Worm (Caenorhabditis elegans) whole organism, young adult: ENCODE results near the gene tni-1.

Experiments
- C17E4.6 ChIP-seq: fragments of 200-800 bp; sonication (Bioruptor generic); IDR thresholded peaks from 2 replicates; pipeline ENCODE4 v1.3.6; 2022; ENCODE audit warnings: missing genetic modification reagents, missing genetic modification characterization, missing compliant biosample characterization
- D2030.7 ChIP-seq: fragments of 200-800 bp; sonication (Bioruptor generic); IDR thresholded peaks from 2 replicates; pipeline ENCODE4 v1.3.6; 2022; ENCODE audit warnings: missing genetic modification reagents, missing genetic modification characterization, missing compliant biosample characterization
- F57A8.1 ChIP-seq: fragments of 200-800 bp; sonication (Bioruptor generic); optimal IDR thresholded peaks from 2 replicates; lab custom pipeline; 2018; ENCODE audit warnings: mild to moderate bottlenecking, missing genetic modification characterization, moderate library complexity, missing compliant biosample characterization
- T07F8.4 ChIP-seq: sonication (generic microtip); optimal IDR thresholded peaks from 2 replicates; lab custom pipeline; 2016; ENCODE audit warnings: mild to moderate bottlenecking, missing genetic modification characterization, moderate library complexity, missing compliant biosample characterization
- T26A5.8 ChIP-seq: sonication (generic microtip); optimal IDR thresholded peaks from 2 replicates; lab custom pipeline; 2016; ENCODE audit warnings: missing genetic modification characterization, missing compliant biosample characterization
- Y67H2A.10 ChIP-seq: fragments of 200-800 bp; sonication (Bioruptor generic); conservative IDR thresholded peaks from 2 replicates; pipeline ENCODE4 v1.3.6; 2022; ENCODE audit warnings: missing genetic modification reagents, missing genetic modification characterization, missing compliant biosample characterization
- aptf-3 ChIP-seq: fragments of 200-800 bp; sonication (Bioruptor generic); IDR thresholded peaks from 2 replicates; pipeline ENCODE4 v1.3.6; 2022; ENCODE audit warnings: missing genetic modification characterization, missing compliant biosample characterization
- ceh-100 ChIP-seq: fragments of 200-800 bp; sonication (Bioruptor generic); IDR thresholded peaks from 2 replicates; pipeline ENCODE4 v1.3.6; 2022; ENCODE audit warnings: missing genetic modification reagents, missing genetic modification characterization, missing compliant biosample characterization
- ceh-27 ChIP-seq: fragments of 200-800 bp; sonication (Bioruptor generic); optimal IDR thresholded peaks from 2 replicates; lab custom pipeline; 2018; ENCODE audit warnings: mild to moderate bottlenecking, missing genetic modification characterization, moderate library complexity, missing compliant biosample characterization
- dox-1 ChIP-seq: fragments of 200-800 bp; sonication (Bioruptor generic); IDR thresholded peaks from 2 replicates; pipeline ENCODE4 v1.3.6; 2022; ENCODE audit warnings: missing genetic modification reagents, missing genetic modification characterization, missing compliant biosample characterization
- dpff-1 ChIP-seq: sonication (generic microtip); optimal IDR thresholded peaks from 2 replicates; lab custom pipeline; 2017; ENCODE audit warnings: mild to moderate bottlenecking, missing genetic modification characterization, missing compliant biosample characterization
- dpl-1 ChIP-seq: fragments of 150-350 bp; optimal IDR thresholded peaks from 2 replicates; lab custom pipeline; 2014; ENCODE audit warnings: missing biosample characterization, missing genetic modification reagents, missing genetic modification characterization
- egl-18 ChIP-seq: fragments of 200-800 bp; sonication (Bioruptor generic); IDR thresholded peaks from 2 replicates; pipeline ENCODE4 v1.3.6; 2022; ENCODE audit warnings: missing genetic modification reagents, missing genetic modification characterization, missing compliant biosample characterization
- egrh-3 ChIP-seq: fragments of 200-800 bp; sonication (Bioruptor generic); IDR thresholded peaks from 2 replicates; pipeline ENCODE4 v1.3.6; 2022; ENCODE audit warnings: missing genetic modification reagents, missing genetic modification characterization, missing compliant biosample characterization
- ets-4 ChIP-seq: fragments of 200-800 bp; sonication (Bioruptor generic); optimal IDR thresholded peaks from 2 replicates; lab custom pipeline; 2018; ENCODE audit warnings: mild to moderate bottlenecking, missing genetic modification characterization, missing compliant biosample characterization
- hlh-12 ChIP-seq: sonication (generic microtip); optimal IDR thresholded peaks from 2 replicates; lab custom pipeline; 2016; ENCODE audit warnings: missing genetic modification characterization, missing compliant biosample characterization
- let-607 ChIP-seq, 2 experiments: fragments of 200-800 bp in 1 of 2; sonication (Bioruptor generic) in 1 of 2; sonication (generic microtip) in 1 of 2; optimal IDR thresholded peaks; 2 replicates each; lab custom pipeline; 2016 to 2018; ENCODE audit warnings: mild to moderate bottlenecking in 2 of 2, missing compliant biosample characterization in 2 of 2, missing genetic modification characterization in 2 of 2, moderate library complexity in 2 of 2, missing genotype in 1 of 2
- madf-3 ChIP-seq: fragments of 200-800 bp; sonication (Bioruptor generic); IDR thresholded peaks from 2 replicates; pipeline ENCODE4 v1.3.6; 2022; ENCODE audit warnings: missing genetic modification reagents, missing genetic modification characterization, missing compliant biosample characterization
- madf-6 ChIP-seq: fragments of 200-800 bp; sonication (Bioruptor generic); IDR thresholded peaks from 2 replicates; pipeline ENCODE4 v1.3.6; 2022; ENCODE audit warnings: missing genetic modification reagents, missing genetic modification characterization, missing compliant biosample characterization
- madf-8 ChIP-seq: fragments of 200-800 bp; sonication (Bioruptor generic); conservative IDR thresholded peaks from 2 replicates; pipeline ENCODE4 v1.3.6; 2022; ENCODE audit warnings: missing genetic modification reagents, missing genetic modification characterization, missing compliant biosample characterization
- nhr-80 ChIP-seq: sonication (generic microtip); optimal IDR thresholded peaks from 2 replicates; lab custom pipeline; 2016; ENCODE audit warnings: missing genetic modification characterization, missing compliant biosample characterization
- pha-4 ChIP-seq: fragments of 150-350 bp; sonication (generic microtip); optimal IDR thresholded peaks from 2 replicates; lab custom pipeline; 2014; ENCODE audit warnings: missing biosample characterization, missing genetic modification reagents, missing genetic modification characterization
- snpc-1.1 ChIP-seq: sonication (generic microtip); optimal IDR thresholded peaks from 2 replicates; lab custom pipeline; 2017; ENCODE audit warnings: missing genetic modification characterization, mild to moderate bottlenecking, missing compliant biosample characterization, antibody characterized with exemption, moderate library complexity, missing genotype, missing genetic modification reagents; ENCODE audit not compliant: insufficient read depth
- unc-130 ChIP-seq: sonication (generic microtip); optimal IDR thresholded peaks from 2 replicates; lab custom pipeline; 2016; ENCODE audit warnings: missing genetic modification reagents, missing genetic modification characterization, missing compliant biosample characterization
- ztf-18 ChIP-seq: sonication (generic microtip); optimal IDR thresholded peaks from 2 replicates; lab custom pipeline; 2016; ENCODE audit warnings: missing genotype, mild to moderate bottlenecking, missing genetic modification characterization, missing compliant biosample characterization
- ztf-28 ChIP-seq: fragments of 200-800 bp; sonication (Bioruptor generic); IDR thresholded peaks from 2 replicates; pipeline ENCODE4 v1.3.6; 2022; ENCODE audit warnings: missing genetic modification reagents, missing genetic modification characterization, missing compliant biosample characterization
- ztf-3 ChIP-seq: fragments of 200-800 bp; sonication (Bioruptor generic); optimal IDR thresholded peaks from 2 replicates; lab custom pipeline; 2018; ENCODE audit warnings: mild to moderate bottlenecking, missing genetic modification characterization, missing compliant biosample characterization

Gene tni-1

ce11 chrX:11400467-11401184 lies 23.4 kb upstream of the tni-1 start:
- TF ChIP-seq nhr-80 (tag; lab: Kevin White, UChicago): peak; percentile 69
- TF ChIP-seq ceh-100 (GFP tag; lab: Robert Waterston, UW): no peak
- no peak for TF ChIP-seq dox-1 (GFP tag; lab: Robert Waterston, UW)
- TF ChIP-seq T07F8.4 (tag; lab: Kevin White, UChicago): no peak
- no peak for TF ChIP-seq hlh-12 (tag; lab: Kevin White, UChicago)
- TF ChIP-seq let-607 (tag; optimal IDR thresholded peaks at IDR 0.05; lab: Kevin White, UChicago): no peak
- TF ChIP-seq ets-4 (GFP tag; lab: Kevin White, UChicago): no peak

ce11 chrX:11392924-11393323 lies 15.7 kb upstream of the tni-1 start, which contains the start of gene prx-12:
prx-12 (plus strand) TSS chrX:11393294.
- TF ChIP-seq C17E4.6 (GFP tag; lab: Robert Waterston, UW) (no peak), nhr-80 (tag; lab: Kevin White, UChicago) (peak; percentile 59)
- TF ChIP-seq, all 124 proteins: peak for 1

DNA sequence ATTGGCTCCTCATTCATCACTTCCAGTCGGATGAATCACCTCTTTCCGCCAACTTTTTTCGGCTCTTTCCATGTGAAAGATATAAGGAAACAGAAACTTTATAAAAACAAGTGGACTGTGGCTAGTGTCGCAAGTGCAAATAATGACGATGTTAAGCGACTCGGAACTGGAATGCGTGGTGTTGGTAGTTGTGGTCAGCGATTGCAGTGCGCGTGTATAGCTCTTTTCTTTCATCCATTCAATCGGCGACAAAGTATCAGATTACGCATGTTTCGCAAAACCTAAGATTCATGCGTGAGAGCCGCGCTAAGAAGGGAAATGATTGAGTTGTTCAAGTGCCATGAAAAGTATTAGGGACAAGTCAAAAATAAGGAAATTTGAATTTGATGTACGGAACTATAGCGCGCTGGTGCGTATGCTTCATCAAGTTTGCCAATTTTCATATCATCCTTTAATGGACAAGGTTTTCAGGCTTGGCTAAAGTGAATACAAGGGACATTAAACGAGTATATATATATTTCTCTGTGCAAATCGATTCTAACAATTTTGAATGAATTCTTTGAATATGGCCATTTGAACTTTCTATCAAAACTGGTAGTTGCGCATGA lies 10.6 kb upstream of the tni-1 start:
- TF ChIP-seq aptf-3 (GFP tag; lab: Robert Waterston, UW): no peak
- no peak for TF ChIP-seq ztf-28 (GFP tag; lab: Robert Waterston, UW)
- TF ChIP-seq dpff-1 (tag; lab: Kevin White, UChicago): no peak
- TF ChIP-seq ztf-3 (GFP tag; lab: Kevin White, UChicago): no peak
- no peak for TF ChIP-seq dpl-1 (GFP tag; lab: Kevin White, UChicago)

DNA sequence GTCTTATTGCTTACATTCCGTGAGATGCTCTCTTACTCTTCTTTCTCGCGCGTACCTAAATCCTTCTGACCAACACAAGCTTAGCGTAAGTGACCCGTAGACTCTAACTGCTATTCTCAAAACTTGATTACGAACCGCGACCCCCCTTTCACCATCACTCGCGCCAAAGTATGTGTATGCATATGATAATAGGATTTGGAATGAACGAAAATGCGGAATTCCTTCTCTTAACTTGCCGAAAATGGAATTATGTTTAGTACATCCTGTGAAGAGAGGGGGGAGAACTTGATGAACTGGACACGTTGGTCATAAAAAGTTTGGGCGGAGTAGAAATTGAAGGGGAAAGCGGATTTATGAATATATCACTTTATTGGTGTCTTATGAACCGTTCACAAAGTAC lies 9.6 kb upstream of the tni-1 start:
- TF ChIP-seq ceh-27 (GFP tag; lab: Kevin White, UChicago): peak; percentile 26
- no peak for TF ChIP-seq egl-18 (GFP tag; lab: Robert Waterston, UW)

DNA sequence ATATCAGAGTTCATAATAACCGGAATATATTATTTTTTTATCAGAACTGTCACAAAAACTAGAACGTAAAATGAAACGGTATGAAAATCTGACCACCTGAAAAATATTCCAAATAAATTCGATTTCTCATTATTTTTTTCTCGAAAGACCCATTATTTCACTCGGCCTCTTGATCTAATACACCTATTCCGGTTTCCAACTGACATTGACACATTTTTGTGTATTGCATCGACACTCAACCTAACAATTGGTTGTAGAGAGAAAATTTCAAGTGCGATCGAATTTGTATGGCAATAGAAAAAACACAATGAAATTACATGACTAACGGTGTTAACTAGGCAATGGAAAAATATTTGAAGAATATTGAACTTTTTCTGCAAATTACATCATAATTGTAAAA lies 8.6 kb upstream of the tni-1 start:
- no peak for TF ChIP-seq madf-3 (GFP tag; lab: Robert Waterston, UW)
- TF ChIP-seq Y67H2A.10 (GFP tag; lab: Robert Waterston, UW): no peak
- no peak for TF ChIP-seq unc-130
- TF ChIP-seq ztf-18 (tag; lab: Kevin White, UChicago): no peak
- TF ChIP-seq D2030.7: no peak
- no peak for TF ChIP-seq snpc-1.1 (tag; lab: Kevin White, UChicago)
- TF ChIP-seq F57A8.1 (GFP tag; lab: Kevin White, UChicago): no peak
- no peak for TF ChIP-seq T26A5.8 (tag; lab: Kevin White, UChicago)
- TF ChIP-seq madf-6 (GFP tag; lab: Robert Waterston, UW): no peak
- no peak for TF ChIP-seq pha-4 (tag; lab: Kevin White, UChicago)
- TF ChIP-seq nhr-80 (tag; lab: Kevin White, UChicago): no peak

ce11 chrX:11384534-11385441 lies 7.5 kb upstream of the tni-1 start, which contains the start of the genes F08B12.11 and prmn-1:
F08B12.11 (plus strand) TSS chrX:11385054.
prmn-1 (plus strand) TSS chrX:11385084.
- TF ChIP-seq madf-8 (no peak), egrh-3 (0 out of 2 replicates have a peak, but pooled peaks have one; percentile 44)
